Fruit fly (Drosophila melanogaster) whole organism, embryonic: Measurements from ENCODE around the gene CG8135.

Experiments used
- CG13123 ChIP-seq: fragments of 200-800 bp; sonication (Bioruptor generic); optimal IDR thresholded peaks from 2 replicates; lab custom pipeline; 2016; ENCODE audit warnings: missing biosample characterization, missing genetic modification characterization
- CG15601 ChIP-seq: fragments of 200-800 bp; sonication (Bioruptor generic); optimal IDR thresholded peaks from 3 replicates; lab custom pipeline; 2019; ENCODE audit warnings: missing biosample characterization, mild to moderate bottlenecking, missing genetic modification characterization, moderate library complexity
- CG6854 ChIP-seq: fragments of 200-800 bp; sonication (Bioruptor generic); optimal IDR thresholded peaks from 3 replicates; lab custom pipeline; 2017; ENCODE audit warnings: missing biosample characterization, mild to moderate bottlenecking, missing genetic modification characterization
- crc ChIP-seq: fragments of 200-800 bp; sonication (Bioruptor generic); optimal IDR thresholded peaks from 2 replicates; lab custom pipeline; 2016; ENCODE audit warnings: missing biosample characterization, missing genetic modification characterization
- dmrt11E ChIP-seq: fragments of 200-800 bp; sonication (Bioruptor generic); optimal IDR thresholded peaks from 3 replicates; lab custom pipeline; 2018; ENCODE audit warnings: missing biosample characterization, mild to moderate bottlenecking, missing genetic modification characterization, moderate library complexity

DNA sequence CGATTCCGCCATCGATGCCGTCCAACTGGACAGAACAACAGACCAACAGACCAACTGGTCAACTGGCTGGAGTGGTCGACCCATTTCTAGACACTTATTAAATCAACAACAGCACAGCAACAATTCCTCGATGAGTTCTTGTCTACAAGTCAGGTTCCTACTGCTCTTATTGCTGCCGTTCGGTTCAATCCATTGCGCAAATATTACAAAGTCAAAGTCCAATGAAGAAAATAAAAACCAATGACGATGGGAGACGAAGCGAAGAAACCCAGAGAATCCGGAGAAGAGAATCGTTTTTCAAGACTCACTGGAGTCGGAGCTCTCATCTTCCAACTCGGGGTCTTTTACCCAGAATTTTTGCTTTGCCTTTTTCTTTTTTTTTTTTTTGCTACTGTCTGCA is 15.2 kb upstream of the CG8135 start:
- no peak for TF ChIP-seq CG13123 (GFP tag; lab: Kevin White, UChicago)
- no peak for TF ChIP-seq CG15601 (tag; lab: Kevin White, UChicago)
- no peak for TF ChIP-seq CG6854 (GFP tag; lab: Kevin White, UChicago)
- no peak for TF ChIP-seq dmrt11E
- no peak for TF ChIP-seq crc (GFP tag; lab: Kevin White, UChicago)
